Fruit fly (Drosophila melanogaster) whole organism, embryonic: ENCODE data around the gene Mettl4.

Experiments
- Atf-2 ChIP-seq: fragments of 200-800 bp; sonication (Bioruptor generic); optimal IDR thresholded peaks from 2 replicates; lab custom pipeline; 2016; ENCODE audit warnings: missing biosample characterization, missing genetic modification characterization
- CG10321 ChIP-seq: fragments of 200-800 bp; sonication (Bioruptor generic); IDR thresholded peaks from 2 replicates; pipeline ENCODE4 v1.3.6; 2022; ENCODE audit warnings: missing biosample characterization, missing genetic modification characterization
- CG13287 ChIP-seq: fragments of 200-800 bp; sonication (Bioruptor generic); IDR thresholded peaks from 2 replicates; pipeline ENCODE4 v1.3.6; 2022; ENCODE audit warnings: missing biosample characterization, missing genetic modification characterization; ENCODE audit not compliant: partially characterized antibody
- CG15696 ChIP-seq: fragments of 200-800 bp; sonication (Bioruptor generic); optimal IDR thresholded peaks from 2 replicates; lab custom pipeline; 2019; ENCODE audit warnings: missing biosample characterization, mild to moderate bottlenecking, missing genetic modification characterization, moderate library complexity
- CG1603 ChIP-seq: fragments of 200-800 bp; sonication (Bioruptor generic); optimal IDR thresholded peaks from 2 replicates; lab custom pipeline; 2019; ENCODE audit warnings: missing biosample characterization, mild to moderate bottlenecking, missing genetic modification characterization, moderate library complexity
- CG16813 ChIP-seq: fragments of 200-800 bp; sonication (Bioruptor generic); IDR thresholded peaks from 3 replicates; pipeline ENCODE4 v1.3.6; 2022; ENCODE audit warnings: missing biosample characterization, missing genetic modification characterization; ENCODE audit not compliant: partially characterized antibody
- CG18599 ChIP-seq: fragments of 200-800 bp; sonication (Bioruptor generic); optimal IDR thresholded peaks from 3 replicates; lab custom pipeline; 2017; ENCODE audit warnings: missing biosample characterization, missing genetic modification characterization, mild to moderate bottlenecking, moderate library complexity, missing genetic modification reagents
- CG2116 ChIP-seq: fragments of 200-800 bp; sonication (Bioruptor generic); optimal IDR thresholded peaks from 3 replicates; lab custom pipeline; 2018; ENCODE audit warnings: missing biosample characterization, mild to moderate bottlenecking, missing genetic modification characterization
- CG30403 ChIP-seq: fragments of 200-800 bp; sonication (Bioruptor generic); optimal IDR thresholded peaks from 3 replicates; lab custom pipeline; 2016; ENCODE audit warnings: missing biosample characterization, missing genetic modification characterization
- CG34224 ChIP-seq: fragments of 200-800 bp; sonication (Bioruptor generic); IDR thresholded peaks from 3 replicates; pipeline ENCODE4 v1.3.6; 2022; ENCODE audit warnings: missing biosample characterization, missing genetic modification characterization; ENCODE audit not compliant: partially characterized antibody
- CG34376 ChIP-seq: fragments of 200-800 bp; sonication (Bioruptor generic); optimal IDR thresholded peaks from 2 replicates; lab custom pipeline; 2018; ENCODE audit warnings: missing biosample characterization, mild to moderate bottlenecking, missing genetic modification characterization
- CG6689 ChIP-seq: fragments of 200-800 bp; sonication (Bioruptor generic); IDR thresholded peaks from 2 replicates; pipeline ENCODE4 v1.3.6; 2022; ENCODE audit warnings: missing biosample characterization, missing genetic modification characterization
- CG7987 ChIP-seq: fragments of 200-800 bp; sonication (Bioruptor generic); optimal IDR thresholded peaks from 2 replicates; lab custom pipeline; 2018; ENCODE audit warnings: missing biosample characterization, mild to moderate bottlenecking, missing genetic modification characterization, moderate library complexity
- CG9215 ChIP-seq: fragments of 200-800 bp; sonication (Bioruptor generic); IDR thresholded peaks from 2 replicates; pipeline ENCODE4 v1.3.6; 2022; ENCODE audit warnings: missing biosample characterization, missing genetic modification characterization
- D19B ChIP-seq: fragments of 200-800 bp; sonication (Bioruptor generic); optimal IDR thresholded peaks from 2 replicates; lab custom pipeline; 2017; ENCODE audit warnings: missing biosample characterization, mild to moderate bottlenecking, missing genetic modification characterization
- Dbx ChIP-seq: fragments of 200-800 bp; sonication (Bioruptor generic); IDR thresholded peaks from 3 replicates; pipeline ENCODE4 v1.3.6; 2022; ENCODE audit warnings: missing biosample characterization, missing genetic modification characterization
- Doc2 ChIP-seq: fragments of 200-800 bp; sonication (Bioruptor generic); IDR thresholded peaks from 2 replicates; pipeline ENCODE4 v1.3.6; 2022; ENCODE audit warnings: missing biosample characterization, missing genetic modification characterization
- Doc3 ChIP-seq: fragments of 200-800 bp; sonication (Bioruptor generic); IDR thresholded peaks from 3 replicates; pipeline ENCODE4 v1.3.6; 2022; ENCODE audit warnings: missing biosample characterization, missing genetic modification characterization; ENCODE audit not compliant: partially characterized antibody
- Gug ChIP-seq: fragments of 200-800 bp; sonication (Bioruptor generic); IDR thresholded peaks from 4 replicates; pipeline ENCODE4 v1.3.6; 2022; ENCODE audit warnings: missing biosample characterization, missing genetic modification characterization
- HHEX ChIP-seq: fragments of 200-800 bp; sonication (Bioruptor generic); optimal IDR thresholded peaks from 3 replicates; lab custom pipeline; 2017; ENCODE audit warnings: missing biosample characterization, mild to moderate bottlenecking, missing genetic modification characterization, missing genetic modification reagents
- HLH4C ChIP-seq: fragments of 200-800 bp; sonication (Bioruptor generic); IDR thresholded peaks from 3 replicates; pipeline ENCODE4 v1.3.6; 2022; ENCODE audit warnings: missing biosample characterization, missing genetic modification characterization; ENCODE audit not compliant: partially characterized antibody
- MBD-R2 ChIP-seq: fragments of 200-800 bp; sonication (Bioruptor generic); IDR thresholded peaks from 2 replicates; pipeline ENCODE4 v1.3.6; 2022; ENCODE audit warnings: missing biosample characterization, missing genetic modification characterization
- Pdp1 ChIP-seq, 2 experiments: fragments of 200-800 bp; sonication (Bioruptor generic); optimal IDR thresholded peaks; 3 replicates each; lab custom pipeline; 2016; ENCODE audit warnings: missing biosample characterization in 2 of 2, missing genetic modification characterization in 2 of 2, mild to moderate bottlenecking in 1 of 2, moderate library complexity in 1 of 2
- Rfx ChIP-seq: fragments of 200-800 bp; sonication (Bioruptor generic); IDR thresholded peaks from 2 replicates; pipeline ENCODE4 v1.3.6; 2022; ENCODE audit warnings: missing biosample characterization, missing genetic modification characterization
- Rx ChIP-seq: fragments of 200-800 bp; sonication (Bioruptor generic); IDR thresholded peaks from 2 replicates; pipeline ENCODE4 v1.3.6; 2022; ENCODE audit warnings: missing biosample characterization, missing genetic modification characterization
- Sox102F ChIP-seq: fragments of 200-800 bp; sonication (Bioruptor generic); optimal IDR thresholded peaks from 2 replicates; lab custom pipeline; 2018; ENCODE audit warnings: missing biosample characterization, mild to moderate bottlenecking, missing genetic modification characterization, moderate library complexity
- ato ChIP-seq: fragments of 200-800 bp; sonication (Bioruptor generic); IDR thresholded peaks from 2 replicates; pipeline ENCODE4 v1.3.6; 2022; ENCODE audit warnings: missing biosample characterization, missing genetic modification characterization; ENCODE audit not compliant: partially characterized antibody
- chif ChIP-seq, 2 experiments: fragments of 200-800 bp; sonication (Bioruptor generic); optimal IDR thresholded peaks; 3 replicates each; lab custom pipeline; 2016; ENCODE audit warnings: missing biosample characterization in 2 of 2, missing genetic modification characterization in 2 of 2
- chinmo ChIP-seq: fragments of 200-800 bp; sonication (Bioruptor generic); IDR thresholded peaks from 4 replicates; pipeline ENCODE4 v1.3.6; 2022; ENCODE audit warnings: missing biosample characterization, missing genetic modification characterization; ENCODE audit not compliant: partially characterized antibody
- chm ChIP-seq: fragments of 200-800 bp; sonication (Bioruptor generic); IDR thresholded peaks from 2 replicates; pipeline ENCODE4 v1.3.6; 2022; ENCODE audit warnings: missing biosample characterization, missing genetic modification characterization
- ci ChIP-seq: fragments of 200-800 bp; sonication (Bioruptor generic); IDR thresholded peaks from 3 replicates; pipeline ENCODE4 v1.3.6; 2022; ENCODE audit warnings: missing biosample characterization, missing genetic modification characterization
- crp ChIP-seq, 2 experiments: fragments of 200-800 bp; sonication (Bioruptor generic); optimal IDR thresholded peaks; 2 replicates in 1 of 2; 3 replicates in 1 of 2; lab custom pipeline; 2017; ENCODE audit warnings: missing biosample characterization in 2 of 2, missing genetic modification characterization in 2 of 2, mild to moderate bottlenecking in 1 of 2, moderate library complexity in 1 of 2
- dysf ChIP-seq: fragments of 200-800 bp; sonication (Bioruptor generic); IDR thresholded peaks from 3 replicates; pipeline ENCODE4 v1.3.6; 2022; ENCODE audit warnings: missing biosample characterization, missing genetic modification characterization
- emc ChIP-seq: fragments of 200-800 bp; sonication (Bioruptor generic); optimal IDR thresholded peaks from 2 replicates; lab custom pipeline; 2016; ENCODE audit warnings: missing biosample characterization, missing genetic modification characterization
- ems ChIP-seq: fragments of 200-800 bp; sonication (Bioruptor generic); optimal IDR thresholded peaks from 3 replicates; lab custom pipeline; 2016; ENCODE audit warnings: missing biosample characterization, missing genetic modification characterization
- fru ChIP-seq: fragments of >200 bp; optimal IDR thresholded peaks from 2 replicates; lab custom pipeline; 2017
- insv ChIP-seq, 2 experiments: fragments of 200-800 bp; sonication (Bioruptor generic); optimal IDR thresholded peaks; 3 replicates each; lab custom pipeline; 2016 to 2018; ENCODE audit warnings: missing biosample characterization in 2 of 2, missing genetic modification characterization in 2 of 2
- inv ChIP-seq: fragments of 200-800 bp; sonication (Bioruptor generic); IDR thresholded peaks from 2 replicates; pipeline ENCODE4 v1.3.6; 2022; ENCODE audit warnings: missing biosample characterization, missing genetic modification characterization; ENCODE audit not compliant: partially characterized antibody
- lov ChIP-seq, 2 experiments: fragments of 200-800 bp in 1 of 2; fragments of >200 bp in 1 of 2; sonication (Bioruptor generic) in 1 of 2; IDR thresholded peaks in 1 of 2; optimal IDR thresholded peaks in 1 of 2; 2 replicates in 1 of 2; 3 replicates in 1 of 2; pipeline versions ENCODE4 v1.3.6 to Lab custom; 2017 to 2022; ENCODE audit warnings: missing biosample characterization in 1 of 2, missing genetic modification characterization in 1 of 2
- mirr ChIP-seq: fragments of 200-800 bp; sonication (Bioruptor generic); optimal IDR thresholded peaks from 3 replicates; lab custom pipeline; 2018; ENCODE audit warnings: missing biosample characterization, mild to moderate bottlenecking, missing genetic modification characterization
- otp ChIP-seq: fragments of 200-800 bp; sonication (Bioruptor generic); IDR thresholded peaks from 3 replicates; pipeline ENCODE4, ENCODE4 v1.3.6; 2022; ENCODE audit warnings: missing biosample characterization, missing genetic modification characterization
- pzg ChIP-seq: fragments of 200-800 bp; sonication (Bioruptor generic); optimal IDR thresholded peaks from 3 replicates; lab custom pipeline; 2018; ENCODE audit warnings: missing biosample characterization, mild to moderate bottlenecking, missing genetic modification characterization, moderate library complexity
- rib ChIP-seq: fragments of 200-800 bp; sonication (Bioruptor generic); IDR thresholded peaks from 2 replicates; pipeline ENCODE4 v1.3.6; 2022; ENCODE audit warnings: missing biosample characterization, missing genetic modification characterization
- row ChIP-seq: fragments of 200-800 bp; sonication (Bioruptor generic); IDR thresholded peaks from 3 replicates; pipeline ENCODE4 v1.3.6; 2022; ENCODE audit warnings: missing biosample characterization, missing genetic modification characterization
- sc ChIP-seq, 3 experiments: fragments of >200 bp in 2 of 3; fragments of 200-800 bp in 1 of 3; sonication (Bioruptor generic) in 1 of 3; optimal IDR thresholded peaks; 2 replicates in 2 of 3; 3 replicates in 1 of 3; lab custom pipeline; 2017; ENCODE audit warnings: mild to moderate bottlenecking in 1 of 3, missing biosample characterization in 1 of 3, missing genetic modification characterization in 1 of 3, missing genetic modification reagents in 1 of 3
- scrt ChIP-seq: fragments of 200-800 bp; sonication (Bioruptor generic); optimal IDR thresholded peaks from 2 replicates; lab custom pipeline; 2018; ENCODE audit warnings: missing biosample characterization, mild to moderate bottlenecking, missing genetic modification characterization, moderate library complexity
- ssp ChIP-seq: fragments of 200-800 bp; sonication (Bioruptor generic); IDR thresholded peaks from 2 replicates; pipeline ENCODE4 v1.3.6; 2022; ENCODE audit warnings: missing biosample characterization, missing genetic modification characterization
- zen2 ChIP-seq: fragments of 200-800 bp; sonication (Bioruptor generic); IDR thresholded peaks from 3 replicates; pipeline ENCODE4 v1.3.6; 2022; ENCODE audit warnings: missing biosample characterization, missing genetic modification characterization; ENCODE audit not compliant: partially characterized antibody

The Mettl4 gene

DNA sequence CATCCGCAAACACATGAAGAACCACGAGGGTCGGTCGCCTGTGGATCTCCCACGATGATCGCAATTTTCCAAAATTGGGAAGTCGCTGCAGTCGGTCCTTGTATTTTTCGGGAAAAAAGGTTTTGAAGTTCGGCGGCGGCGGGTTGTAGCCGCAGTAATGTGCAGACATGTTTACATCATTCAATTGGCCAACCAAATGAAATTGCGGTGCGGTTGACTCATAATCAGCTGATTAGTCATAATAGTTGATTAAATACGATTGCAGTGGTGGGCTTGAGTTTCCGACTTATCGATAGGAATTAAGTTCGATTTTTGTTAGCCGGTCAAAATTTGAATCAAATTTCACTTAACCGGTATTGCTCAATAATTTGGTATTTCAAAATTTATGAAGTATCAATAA lies 1.1 kb upstream of the Mettl4 start, which contains the start of gene CG14907 (continued):
- no peak for TF ChIP-seq lov (optimal IDR thresholded peaks at IDR 0.05; lab: Kevin White, UChicago)
- no peak for TF ChIP-seq lov (GFP tag; IDR thresholded peaks at IDR 0.05; lab: Robert Waterston, UW)
- TF ChIP-seq mirr = peak; percentile 36
- peak in 1 of 2 experiments; percentile 93 for TF ChIP-seq Pdp1 (GFP tag; optimal IDR thresholded peaks at IDR 0.05; lab: Kevin White, UChicago)
- TF ChIP-seq CG16813 (GFP tag; lab: Robert Waterston, UW) = peak; percentile 53
- no peak for TF ChIP-seq chif (GFP tag; optimal IDR thresholded peaks at IDR 0.05; lab: Kevin White, UChicago)
- 0 out of 3 replicates have a peak, but pooled peaks have one; percentile 16 for TF ChIP-seq Dbx (GFP tag; lab: Robert Waterston, UW)
- peak; percentile 44 for TF ChIP-seq CG34376 (GFP tag; lab: Kevin White, UChicago)
- 0 out of 2 replicates have a peak, but pooled peaks have one; percentile 35 for TF ChIP-seq chm (GFP tag; lab: Robert Waterston, UW)
- TF ChIP-seq rib (GFP tag; lab: Robert Waterston, UW) = no peak
- TF ChIP-seq D19B = no peak
- no peak for TF ChIP-seq row
- TF ChIP-seq Atf-2 (GFP tag; lab: Kevin White, UChicago) = no peak
- no peak for TF ChIP-seq fru (lab: Kevin White, UChicago)
- no peak for TF ChIP-seq CG7987 (GFP tag; lab: Kevin White, UChicago)
- TF ChIP-seq pzg (GFP tag; lab: Kevin White, UChicago) = peak; percentile 55
- TF ChIP-seq CG15696 (tag; lab: Kevin White, UChicago) = no peak
- no peak for TF ChIP-seq CG18599
- no peak for TF ChIP-seq ems
- TF ChIP-seq Gug = no peak
- TF ChIP-seq sc (optimal IDR thresholded peaks at IDR 0.05; lab: Kevin White, UChicago) = no peak
- no peak for TF ChIP-seq sc (GFP tag; optimal IDR thresholded peaks at IDR 0.05; lab: Kevin White, UChicago)
- 0 out of 2 replicates have a peak, but pooled peaks have one; percentile 15 for TF ChIP-seq inv (GFP tag; lab: Robert Waterston, UW)
- TF ChIP-seq CG2116 (GFP tag; lab: Kevin White, UChicago) = peak; percentile 96
- TF ChIP-seq CG10321 (GFP tag; lab: Robert Waterston, UW) = no peak
- TF ChIP-seq insv (GFP tag; optimal IDR thresholded peaks at IDR 0.05; lab: Kevin White, UChicago) = no peak
- peak; percentile 69 for TF ChIP-seq CG34224
- no peak for TF ChIP-seq CG30403
- peak in 1 of 2 experiments; percentile 84 for TF ChIP-seq crp (GFP tag; optimal IDR thresholded peaks at IDR 0.05; lab: Kevin White, UChicago)
- TF ChIP-seq ci (GFP tag; lab: Robert Waterston, UW) = 0 out of 3 replicates have a peak, but pooled peaks have one; percentile 9
- peak; percentile 56; the same call in 1 of the 3 replicates for TF ChIP-seq zen2 (GFP tag; lab: Robert Waterston, UW)
- TF ChIP-seq CG13287 (GFP tag; lab: Robert Waterston, UW) = peak; percentile 82
- peak; percentile 71 for TF ChIP-seq HLH4C (GFP tag; lab: Robert Waterston, UW)
- no peak for TF ChIP-seq scrt (GFP tag; lab: Kevin White, UChicago)
- TF ChIP-seq Doc3 (GFP tag; lab: Robert Waterston, UW) = peak; percentile 55; the same call in 2 of the 3 replicates
- no peak for TF ChIP-seq CG9215 (GFP tag; lab: Robert Waterston, UW)
- TF ChIP-seq chinmo = peak; percentile 74; the same call in 2 of the 4 replicates
- no peak for TF ChIP-seq ato
- peak; percentile 68 for TF ChIP-seq MBD-R2
- TF ChIP-seq dysf = no peak
- TF ChIP-seq ssp = 0 out of 2 replicates have a peak, but pooled peaks have one; percentile 23
- no peak for TF ChIP-seq CG6689 (GFP tag; lab: Robert Waterston, UW)
- TF ChIP-seq CG1603 = peak; percentile 27
- no peak for TF ChIP-seq Sox102F (GFP tag; lab: Kevin White, UChicago)
- no peak for TF ChIP-seq Rx (GFP tag; lab: Robert Waterston, UW)
- TF ChIP-seq Rfx (GFP tag; lab: Robert Waterston, UW) = peak; percentile 25; the same call in 1 of the 2 replicates
- TF ChIP-seq otp (GFP tag; lab: Robert Waterston, UW) = no peak
- no peak for TF ChIP-seq Doc2 (GFP tag; lab: Robert Waterston, UW)
- no peak for TF ChIP-seq HHEX
- TF ChIP-seq emc (GFP tag; lab: Kevin White, UChicago) = no peak
